Fruit fly (Drosophila melanogaster): ENCODE measurements around the gene Sgsh.

Gene Sgsh

DNA sequence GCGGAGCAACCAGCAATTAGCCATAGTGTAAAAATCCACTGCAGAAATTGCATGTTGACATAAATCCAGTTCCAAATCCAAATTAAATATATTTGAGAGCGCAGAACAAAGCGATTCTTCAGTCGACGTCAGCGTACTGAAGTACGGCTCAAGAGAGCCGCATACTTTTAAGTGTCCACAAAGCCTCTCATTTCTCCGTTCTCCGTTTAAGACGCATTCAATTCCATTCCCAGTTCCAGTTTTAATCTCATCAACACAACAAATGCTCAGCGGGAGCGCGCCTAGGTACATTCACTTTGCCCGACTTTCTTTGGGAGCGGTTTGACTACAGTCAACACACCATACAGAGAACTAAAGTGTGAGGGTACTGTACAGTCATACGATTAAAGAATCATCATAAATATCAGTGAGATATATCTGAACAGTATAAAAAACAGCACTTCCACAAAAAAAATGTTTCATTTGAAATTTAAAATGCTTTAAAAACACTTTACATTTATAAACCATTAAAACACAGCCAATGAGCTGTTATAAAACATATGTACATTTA, at the start of gene Sgsh:
Gene Sgsh (minus strand): TSS at position 141 of the 550 bp plus-strand sequence.
- TF ChIP-seq N (GFP tag; optimal IDR thresholded peaks at IDR 0.05) (no peak), brk (GFP tag; optimal IDR thresholded peaks at IDR 0.05) (no peak), dmrt93B (GFP tag; optimal IDR thresholded peaks at IDR 0.05) (no peak), jim (GFP tag; optimal IDR thresholded peaks at IDR 0.05) (no peak), foxo (GFP tag; optimal IDR thresholded peaks at IDR 0.05) (peak in 1 of 2 experiments; percentile 1), Mio (GFP tag; optimal IDR thresholded peaks at IDR 0.05) (no peak), Rel (GFP tag; optimal IDR thresholded peaks at IDR 0.05) (no peak), Rel (tag; optimal IDR thresholded peaks at IDR 0.05) (no peak), Dfd (GFP tag; optimal IDR thresholded peaks at IDR 0.05) (no peak), sv (GFP tag; optimal IDR thresholded peaks at IDR 0.05) (no peak), lola (GFP tag; optimal IDR thresholded peaks at IDR 0.05) (no peak), ey (GFP tag; optimal IDR thresholded peaks at IDR 0.05) (no peak), dl (GFP tag; optimal IDR thresholded peaks at IDR 0.05; ENCODE audit: insufficient read depth in 1 of 2, partially characterized antibody in 2 of 2) (peak in 1 of 2 experiments; percentile 39), Dif (GFP tag; optimal IDR thresholded peaks at IDR 0.05; ENCODE audit: partially characterized antibody) (peak; percentile 77), psq (GFP tag; optimal IDR thresholded peaks at IDR 0.05) (no peak), Myc (optimal IDR thresholded peaks at IDR 0.05) (no peak), h (GFP tag; optimal IDR thresholded peaks at IDR 0.05) (peak; percentile 1), Vsx2 (GFP tag; optimal IDR thresholded peaks at IDR 0.05; ENCODE audit: partially characterized antibody) (no peak), sage (GFP tag; optimal IDR thresholded peaks at IDR 0.05) (no peak), pan (optimal IDR thresholded peaks at IDR 0.05) (no peak), Abd-B (GFP tag; optimal IDR thresholded peaks at IDR 0.05) (no peak), woc (GFP tag; optimal IDR thresholded peaks at IDR 0.05) (peak; percentile 54), br (GFP tag; optimal IDR thresholded peaks at IDR 0.05) (peak; percentile 2), CG9705 (GFP tag; optimal IDR thresholded peaks at IDR 0.05) (no peak), fru (GFP tag; optimal IDR thresholded peaks at IDR 0.05) (peak; percentile 20), tai (GFP tag; optimal IDR thresholded peaks at IDR 0.05) (no peak), CrebA (GFP tag; optimal IDR thresholded peaks at IDR 0.05; ENCODE audit: borderline replicate concordance) (no peak), HLH106 (tag; optimal IDR thresholded peaks at IDR 0.05) (peak; percentile 29)

DNA sequence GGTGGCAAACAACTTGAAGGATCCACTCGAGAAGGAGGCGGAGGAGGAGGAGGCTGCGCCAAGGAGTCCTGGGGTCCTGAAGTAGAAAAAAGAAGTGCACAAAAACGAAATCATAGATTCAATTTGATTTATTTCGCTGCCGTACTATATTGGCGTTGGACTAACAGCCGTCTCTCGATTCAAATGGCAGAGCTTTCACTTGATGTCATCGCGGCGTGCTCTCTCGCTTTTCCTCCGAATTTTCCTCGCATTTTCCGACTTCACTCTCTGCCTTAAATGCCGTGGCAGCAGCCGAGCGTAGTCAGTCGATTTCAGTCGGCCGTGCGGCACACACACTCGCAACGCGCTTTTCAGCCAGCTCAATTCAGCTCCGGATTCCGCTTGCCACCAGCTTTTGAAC, 37.2 kb upstream of the Sgsh start, which contains the start of gene CG43732:
Gene CG43732 (plus strand): TSS at position 301 of the 400 bp plus-strand sequence.
- TF ChIP-seq HLH106 (tag; optimal IDR thresholded peaks at IDR 0.05) (no peak), rgr (GFP tag; optimal IDR thresholded peaks at IDR 0.05) (no peak), dmrt93B (GFP tag; optimal IDR thresholded peaks at IDR 0.05) (no peak), Jra (GFP tag; optimal IDR thresholded peaks at IDR 0.05) (no peak), Hr83 (GFP tag; optimal IDR thresholded peaks at IDR 0.05; ENCODE audit: poor library complexity, severe bottlenecking) (no peak), CG32264 (GFP tag; optimal IDR thresholded peaks at IDR 0.05) (no peak), Sp1 (GFP tag; optimal IDR thresholded peaks at IDR 0.05) (no peak), dsf (GFP tag; optimal IDR thresholded peaks at IDR 0.05; ENCODE audit: borderline replicate concordance) (no peak), OdsH (GFP tag; optimal IDR thresholded peaks at IDR 0.05) (no peak), N (GFP tag; optimal IDR thresholded peaks at IDR 0.05) (no peak), tai (GFP tag; optimal IDR thresholded peaks at IDR 0.05) (no peak)

DNA sequence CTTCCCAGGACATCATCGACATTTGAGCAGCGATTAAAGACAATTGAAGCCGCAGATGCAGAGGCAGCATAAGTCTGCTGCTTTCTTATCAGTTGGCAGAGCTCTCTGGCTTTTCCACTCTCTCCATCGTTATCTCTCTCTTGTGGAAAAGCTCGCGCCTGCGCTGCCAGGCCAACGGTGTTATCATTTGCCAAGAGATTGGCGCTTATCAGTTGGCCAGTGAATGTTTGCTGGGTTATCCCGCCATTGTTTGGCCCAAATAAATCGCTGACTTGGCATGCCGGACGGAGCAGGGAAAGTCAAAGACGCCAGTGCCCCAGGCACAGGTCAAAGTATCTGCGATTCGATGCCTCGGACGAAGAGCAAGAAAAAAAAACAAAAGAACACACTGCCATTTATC, 36.4 kb upstream of the Sgsh start:
- TF ChIP-seq Dfd (GFP tag; optimal IDR thresholded peaks at IDR 0.05), result no peak
- TF ChIP-seq Mio (GFP tag; optimal IDR thresholded peaks at IDR 0.05), result no peak
- TF ChIP-seq Sp1 (GFP tag; optimal IDR thresholded peaks at IDR 0.05), result no peak
- TF ChIP-seq fru (GFP tag; optimal IDR thresholded peaks at IDR 0.05), result no peak
- TF ChIP-seq GATAd (GFP tag; optimal IDR thresholded peaks at IDR 0.05), result no peak
- no peak for TF ChIP-seq N (GFP tag; optimal IDR thresholded peaks at IDR 0.05)
- TF ChIP-seq ey (GFP tag; optimal IDR thresholded peaks at IDR 0.05), result no peak
- TF ChIP-seq brk (GFP tag; optimal IDR thresholded peaks at IDR 0.05), result no peak
- TF ChIP-seq HLH106 (tag; optimal IDR thresholded peaks at IDR 0.05), result no peak
- no peak for TF ChIP-seq CrebA (GFP tag; optimal IDR thresholded peaks at IDR 0.05; ENCODE audit: borderline replicate concordance)
- no peak for TF ChIP-seq dmrt93B (GFP tag; optimal IDR thresholded peaks at IDR 0.05)
- TF ChIP-seq dl (GFP tag; optimal IDR thresholded peaks at IDR 0.05; ENCODE audit: insufficient read depth in 1 of 2, partially characterized antibody in 2 of 2), result no peak
- TF ChIP-seq h (GFP tag; optimal IDR thresholded peaks at IDR 0.05), result no peak
- TF ChIP-seq Rel (GFP tag; optimal IDR thresholded peaks at IDR 0.05), result no peak
- no peak for TF ChIP-seq Rel (tag; optimal IDR thresholded peaks at IDR 0.05)
